Worm (Caenorhabditis elegans) whole organism, mixed stage, embryonic: ENCODE measurements around the gene Y43F8B.15.

Experiments used
- M03D4.4 ChIP-seq: sonication (generic microtip); optimal IDR thresholded peaks from 2 replicates; lab custom pipeline; 2017; ENCODE audit warnings: mild to moderate bottlenecking, missing genetic modification characterization, missing compliant biosample characterization
- blmp-1 ChIP-seq: fragments of 150-350 bp; optimal IDR thresholded peaks from 2 replicates; lab custom pipeline; 2014; ENCODE audit warnings: missing biosample characterization, missing genetic modification characterization
- ceh-39 ChIP-seq: fragments of 150-350 bp; optimal IDR thresholded peaks from 2 replicates; lab custom pipeline; 2014; ENCODE audit warnings: missing biosample characterization, missing genetic modification characterization
- ceh-43 ChIP-seq: fragments of 200-800 bp; sonication (Bioruptor generic); optimal IDR thresholded peaks from 2 replicates; lab custom pipeline; 2018; ENCODE audit warnings: mild to moderate bottlenecking, missing genetic modification characterization, moderate library complexity, missing compliant biosample characterization
- ceh-83 ChIP-seq: fragments of 200-800 bp; sonication (Bioruptor generic); optimal IDR thresholded peaks from 2 replicates; lab custom pipeline; 2018; ENCODE audit warnings: mild to moderate bottlenecking, missing genetic modification characterization, missing compliant biosample characterization
- ces-1 ChIP-seq: fragments of 150-350 bp; optimal IDR thresholded peaks from 2 replicates; lab custom pipeline; 2014; ENCODE audit warnings: missing biosample characterization, missing genetic modification reagents, missing genetic modification characterization
- cnd-1 ChIP-seq: fragments of 200-800 bp; sonication (Bioruptor generic); optimal IDR thresholded peaks from 2 replicates; lab custom pipeline; 2018; ENCODE audit warnings: mild to moderate bottlenecking, missing genetic modification characterization, missing compliant biosample characterization
- drap-1 ChIP-seq: fragments of 200-800 bp; sonication (Bioruptor generic); optimal IDR thresholded peaks from 3 replicates; lab custom pipeline; 2018; ENCODE audit warnings: mild to moderate bottlenecking, missing genetic modification characterization, missing compliant biosample characterization
- elt-1 ChIP-seq: sonication (generic microtip); optimal IDR thresholded peaks from 2 replicates; lab custom pipeline; 2017; ENCODE audit warnings: missing genetic modification characterization, mild to moderate bottlenecking, missing compliant biosample characterization, antibody characterized with exemption, moderate library complexity, borderline replicate concordance; ENCODE audit not compliant: insufficient read depth
- elt-3 ChIP-seq: fragments of 150-350 bp; optimal IDR thresholded peaks from 2 replicates; lab custom pipeline; 2014; ENCODE audit warnings: missing biosample characterization, missing genetic modification characterization
- flh-1 ChIP-seq: fragments of 200-800 bp; sonication (Bioruptor generic); optimal IDR thresholded peaks from 2 replicates; lab custom pipeline; 2018; ENCODE audit warnings: mild to moderate bottlenecking, missing genetic modification characterization, moderate library complexity, missing compliant biosample characterization
- ham-2 ChIP-seq: fragments of 200-800 bp; sonication (Bioruptor generic); optimal IDR thresholded peaks from 2 replicates; lab custom pipeline; 2018; ENCODE audit warnings: mild to moderate bottlenecking, missing genetic modification characterization, missing compliant biosample characterization
- hlh-1 ChIP-seq: fragments of 150-350 bp; optimal IDR thresholded peaks from 2 replicates; lab custom pipeline; 2014; ENCODE audit warnings: missing biosample characterization, missing genetic modification reagents, missing genetic modification characterization
- lin-13 ChIP-seq: fragments of 150-350 bp; optimal IDR thresholded peaks from 2 replicates; lab custom pipeline; 2014; ENCODE audit warnings: missing biosample characterization, missing genetic modification characterization
- lin-32 ChIP-seq: fragments of 200-800 bp; sonication (Bioruptor generic); optimal IDR thresholded peaks from 2 replicates; lab custom pipeline; 2018; ENCODE audit warnings: mild to moderate bottlenecking, missing genetic modification characterization, missing compliant biosample characterization
- lsy-2 ChIP-seq: fragments of 150-350 bp; optimal IDR thresholded peaks from 2 replicates; lab custom pipeline; 2014; ENCODE audit warnings: missing biosample characterization, missing genetic modification characterization
- mab-5 ChIP-seq: fragments of 150-350 bp; optimal IDR thresholded peaks from 2 replicates; lab custom pipeline; 2014; ENCODE audit warnings: missing biosample characterization, missing genetic modification characterization
- mep-1 ChIP-seq: fragments of 150-350 bp; optimal IDR thresholded peaks from 2 replicates; lab custom pipeline; 2017; ENCODE audit warnings: missing biosample characterization, missing genetic modification reagents, missing genetic modification characterization, inconsistent platforms
- mls-2 ChIP-seq: sonication (generic microtip); optimal IDR thresholded peaks from 2 replicates; lab custom pipeline; 2016; ENCODE audit warnings: mild to moderate bottlenecking, missing genetic modification characterization, moderate library complexity, missing compliant biosample characterization
- nhr-12 ChIP-seq: fragments of 150-350 bp; optimal IDR thresholded peaks from 2 replicates; lab custom pipeline; 2014; ENCODE audit warnings: missing biosample characterization, missing genetic modification characterization
- nhr-2 ChIP-seq: fragments of 150-350 bp; optimal IDR thresholded peaks from 2 replicates; lab custom pipeline; 2014; ENCODE audit warnings: missing biosample characterization, missing genetic modification characterization
- nhr-237 ChIP-seq: fragments of 150-350 bp; optimal IDR thresholded peaks from 2 replicates; lab custom pipeline; 2014; ENCODE audit warnings: missing biosample characterization, missing genetic modification characterization
- pha-4 ChIP-seq: fragments of 150-350 bp; optimal IDR thresholded peaks from 2 replicates; lab custom pipeline; 2018; ENCODE audit warnings: missing biosample characterization, missing genetic modification reagents, missing genetic modification characterization
- snpc-4 ChIP-seq: fragments of 150-350 bp; optimal IDR thresholded peaks from 2 replicates; lab custom pipeline; 2014; ENCODE audit warnings: missing biosample characterization, missing genetic modification characterization
- sptf-1 ChIP-seq: sonication (generic microtip); optimal IDR thresholded peaks from 2 replicates; lab custom pipeline; 2017; ENCODE audit warnings: mild to moderate bottlenecking, missing genetic modification characterization, moderate library complexity, missing compliant biosample characterization
- tbx-8 ChIP-seq: fragments of 200-800 bp; sonication (Bioruptor generic); optimal IDR thresholded peaks from 2 replicates; lab custom pipeline; 2018; ENCODE audit warnings: mild to moderate bottlenecking, missing genetic modification characterization, moderate library complexity, missing compliant biosample characterization
- unc-120 ChIP-seq: sonication (generic microtip); optimal IDR thresholded peaks from 2 replicates; lab custom pipeline; 2017; ENCODE audit warnings: missing genetic modification characterization, missing compliant biosample characterization; ENCODE audit not compliant: poor library complexity, severe bottlenecking
- unc-39 ChIP-seq: fragments of 150-350 bp; optimal IDR thresholded peaks from 2 replicates; lab custom pipeline; 2014; ENCODE audit warnings: missing biosample characterization, missing genetic modification characterization
- unc-62 ChIP-seq: fragments of 150-350 bp; optimal IDR thresholded peaks from 2 replicates; lab custom pipeline; 2014; ENCODE audit warnings: missing biosample characterization, missing genetic modification reagents, missing genetic modification characterization
- zip-8 ChIP-seq: fragments of 150-350 bp; optimal IDR thresholded peaks from 2 replicates; lab custom pipeline; 2014; ENCODE audit warnings: missing biosample characterization, missing genetic modification characterization
- ztf-11 ChIP-seq: fragments of 150-350 bp; optimal IDR thresholded peaks from 2 replicates; lab custom pipeline; 2014; ENCODE audit warnings: missing biosample characterization, missing genetic modification characterization

Y43F8B.15 gene

ce11 chrV:19468083-19468482, 6.2 kb upstream of the Y43F8B.15 start, which contains the start of gene Y43F8B.12:
Y43F8B.12 (plus strand) TSS chrV:19468383.
- TF ChIP-seq elt-3 (tag; lab: Kevin White, UChicago) (no peak), unc-120 (tag; lab: Kevin White, UChicago) (no peak), M03D4.4 (tag; lab: Kevin White, UChicago) (no peak), tbx-8 (GFP tag; lab: Kevin White, UChicago) (no peak), drap-1 (GFP tag; lab: Kevin White, UChicago) (no peak), zip-8 (tag; lab: Kevin White, UChicago) (no peak), hlh-1 (tag; lab: Kevin White, UChicago) (no peak), ces-1 (no peak), snpc-4 (tag; lab: Kevin White, UChicago) (no peak), mab-5 (tag; lab: Kevin White, UChicago) (no peak), ham-2 (GFP tag; lab: Kevin White, UChicago) (no peak), flh-1 (GFP tag; lab: Kevin White, UChicago) (no peak), ztf-11 (tag; lab: Kevin White, UChicago) (no peak), elt-1 (no peak), mls-2 (tag; lab: Kevin White, UChicago) (no peak), ceh-43 (GFP tag; lab: Kevin White, UChicago) (no peak), blmp-1 (tag; lab: Kevin White, UChicago) (no peak), mep-1 (tag; lab: Kevin White, UChicago) (no peak), ceh-39 (tag; lab: Kevin White, UChicago) (no peak), sptf-1 (tag; lab: Kevin White, UChicago) (no peak)

DNA sequence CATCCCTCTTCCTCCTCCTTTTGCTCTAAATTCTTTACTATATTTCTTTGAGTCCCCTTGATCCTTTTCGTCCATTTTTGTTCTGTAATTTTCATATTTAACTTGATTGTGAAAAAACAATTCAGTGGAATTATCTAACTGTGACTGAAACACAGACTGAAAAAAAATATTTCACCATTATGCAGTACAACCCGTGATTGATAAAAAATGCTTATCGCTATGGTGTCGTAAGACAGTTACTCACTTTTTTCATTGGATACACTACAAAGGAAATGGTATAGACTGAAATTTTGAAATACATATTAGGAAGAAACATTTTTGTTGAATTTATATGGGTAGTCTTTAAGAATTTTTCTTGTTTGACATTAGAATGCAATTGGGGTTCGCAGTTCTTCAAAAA, 5.7 kb upstream of the Y43F8B.15 start, which contains the start of gene Y43F8B.23:
Gene Y43F8B.23, minus strand, starts transcription at position 75 of the 400 bp plus-strand sequence.
- TF ChIP-seq snpc-4 (tag; lab: Kevin White, UChicago) (no peak), tbx-8 (GFP tag; lab: Kevin White, UChicago) (no peak), nhr-12 (tag; lab: Kevin White, UChicago) (no peak), hlh-1 (tag; lab: Kevin White, UChicago) (no peak), ztf-11 (tag; lab: Kevin White, UChicago) (no peak), drap-1 (GFP tag; lab: Kevin White, UChicago) (no peak), mep-1 (tag; lab: Kevin White, UChicago) (no peak), blmp-1 (tag; lab: Kevin White, UChicago) (no peak), lsy-2 (no peak), unc-39 (tag; lab: Kevin White, UChicago) (no peak)
- TF ChIP-seq, all 35 proteins: peak for 0

ce11 chrV:19462612-19463011, 692 bp upstream of the Y43F8B.15 start, which contains the start of gene Y43F8B.25:
Y43F8B.25 (plus strand) TSS chrV:19462912.
- TF ChIP-seq nhr-12 (tag; lab: Kevin White, UChicago) (no peak), lin-13 (tag; lab: Kevin White, UChicago) (no peak), pha-4 (tag; lab: Kevin White, UChicago) (no peak), sptf-1 (tag; lab: Kevin White, UChicago) (no peak), ceh-83 (no peak), nhr-2 (tag; lab: Kevin White, UChicago) (no peak), unc-39 (tag; lab: Kevin White, UChicago) (no peak), blmp-1 (tag; lab: Kevin White, UChicago) (no peak), mab-5 (tag; lab: Kevin White, UChicago) (no peak), nhr-237 (tag; lab: Kevin White, UChicago) (no peak), elt-3 (tag; lab: Kevin White, UChicago) (no peak)

- no peak for TF ChIP-seq ham-2 (GFP tag; lab: Kevin White, UChicago)
- TF ChIP-seq ceh-83 = no peak
- TF ChIP-seq nhr-2 (tag; lab: Kevin White, UChicago) = no peak
- no peak for TF ChIP-seq tbx-8 (GFP tag; lab: Kevin White, UChicago)
- TF ChIP-seq drap-1 (GFP tag; lab: Kevin White, UChicago) = no peak
- no peak for TF ChIP-seq nhr-237 (tag; lab: Kevin White, UChicago)
Measured at ce11 chrV:19457120-19457519, 4.8 kb downstream of the Y43F8B.15 start, which contains the start of gene Y43F8B.24. Y43F8B.24 (plus strand) TSS chrV:19457420.

DNA sequence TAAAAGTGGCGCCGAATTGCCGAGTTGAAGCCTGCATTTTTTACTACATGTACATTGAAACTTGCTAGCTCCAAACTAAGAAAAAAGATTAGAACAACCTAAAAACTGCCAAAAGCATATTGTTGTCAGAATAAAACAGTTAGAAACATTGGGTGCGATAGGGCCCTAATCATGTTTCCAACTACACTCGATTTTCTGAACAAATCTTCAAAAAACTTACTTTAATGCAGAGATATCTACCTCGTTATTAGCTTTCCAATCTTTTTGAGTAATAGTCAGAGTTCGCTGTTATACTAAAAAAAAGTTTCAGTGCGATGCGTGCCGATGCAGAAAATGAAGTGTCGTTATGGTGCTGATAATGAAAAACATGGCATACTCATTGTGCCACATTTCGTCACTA, 6.3 kb downstream of the Y43F8B.15 start, which contains the start of the genes Y43F8B.13 and Y43F8B.14:
Gene Y43F8B.13, plus strand, starts transcription at position 301 of the 400 bp plus-strand sequence.
Gene Y43F8B.14, minus strand, starts transcription at position 322 of the 400 bp plus-strand sequence.
- no peak for TF ChIP-seq mls-2 (tag; lab: Kevin White, UChicago)
- TF ChIP-seq ztf-11 (tag; lab: Kevin White, UChicago) = no peak
- TF ChIP-seq mep-1 (tag; lab: Kevin White, UChicago) = no peak
- TF ChIP-seq unc-62 (GFP tag; lab: Kevin White, UChicago) = no peak
- TF ChIP-seq lin-32 (GFP tag; lab: Kevin White, UChicago) = no peak
- no peak for TF ChIP-seq zip-8 (tag; lab: Kevin White, UChicago)
- TF ChIP-seq unc-39 (tag; lab: Kevin White, UChicago) = no peak
- TF ChIP-seq cnd-1 (tag; lab: Kevin White, UChicago) = no peak
